Worm (Caenorhabditis elegans) whole organism, midembryonic: Measurements from ENCODE around the gene mdf-1.

Experiments used
- T22C8.4 ChIP-seq: fragments of 200-800 bp; sonication (Bioruptor generic); IDR thresholded peaks from 2 replicates; pipeline ENCODE4 v1.3.6; 2022; ENCODE audit warnings: missing genetic modification characterization, missing compliant biosample characterization
- cog-1 ChIP-seq: sonication (generic microtip); optimal IDR thresholded peaks from 2 replicates; lab custom pipeline; 2016; ENCODE audit warnings: missing genetic modification characterization, missing compliant biosample characterization
- flt-1 ChIP-seq: fragments of 200-800 bp; sonication (Bioruptor generic); IDR thresholded peaks from 2 replicates; pipeline ENCODE4 v1.3.6; 2022; ENCODE audit warnings: missing genetic modification characterization, missing compliant biosample characterization
- klf-2 ChIP-seq: fragments of 200-800 bp; sonication (Bioruptor generic); conservative IDR thresholded peaks from 2 replicates; pipeline ENCODE4 v1.3.6; 2022; ENCODE audit warnings: missing genetic modification reagents, missing genetic modification characterization, missing compliant biosample characterization
- tab-1 ChIP-seq: fragments of 200-800 bp; sonication (Bioruptor generic); IDR thresholded peaks from 2 replicates; pipeline ENCODE4 v1.3.6; 2022; ENCODE audit warnings: missing genetic modification characterization, missing compliant biosample characterization

DNA sequence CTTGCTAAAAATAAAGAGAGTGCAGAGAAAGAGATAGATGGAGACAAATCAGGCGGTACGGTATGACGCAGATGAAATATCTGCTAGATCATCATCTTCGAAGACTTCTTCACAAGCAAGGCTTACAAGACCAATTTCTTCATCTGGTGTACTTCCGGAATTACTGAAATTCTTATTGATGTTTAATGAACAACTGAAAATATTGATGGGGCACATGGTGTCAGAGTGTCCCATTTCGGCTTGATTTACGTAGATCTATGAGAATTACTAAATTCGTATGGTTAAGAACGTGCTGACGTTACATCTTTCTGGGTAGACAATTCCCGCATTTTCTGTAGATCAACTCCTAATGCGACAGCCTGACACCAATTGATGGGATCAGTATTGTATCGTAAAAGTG is 12.6 kb upstream of the mdf-1 start:
- TF ChIP-seq tab-1 (GFP tag; lab: Robert Waterston, UW) (no peak), klf-2 (GFP tag; lab: Robert Waterston, UW) (no peak), flt-1 (no peak), cog-1 (no peak), T22C8.4 (no peak)
